Fruit fly (Drosophila melanogaster) whole organism, pupa: ENCODE data around the gene CG10324.

Source experiments
- CG12605 ChIP-seq: fragments of 200-800 bp; sonication (Bioruptor generic); IDR thresholded peaks from 2 replicates; pipeline ENCODE4 v1.3.6; 2022; ENCODE audit warnings: missing biosample characterization, missing genetic modification characterization
- CG13204 ChIP-seq: fragments of 200-800 bp; sonication (Bioruptor generic); optimal IDR thresholded peaks from 2 replicates; lab custom pipeline; 2018; ENCODE audit warnings: missing biosample characterization, mild to moderate bottlenecking, missing genetic modification characterization, moderate library complexity
- CG14655 ChIP-seq: fragments of 200-800 bp; sonication (Bioruptor generic); optimal IDR thresholded peaks from 3 replicates; lab custom pipeline; 2017; ENCODE audit warnings: mild to moderate bottlenecking, missing biosample characterization, missing genetic modification reagents, missing genetic modification characterization
- CG32121 ChIP-seq: fragments of 200-800 bp; sonication (Bioruptor generic); IDR thresholded peaks from 2 replicates; pipeline ENCODE4 v1.3.6; 2022; ENCODE audit warnings: missing biosample characterization, missing genetic modification characterization
- CG34367 ChIP-seq: fragments of 200-800 bp; sonication (Bioruptor generic); optimal IDR thresholded peaks from 2 replicates; lab custom pipeline; 2018; ENCODE audit warnings: missing biosample characterization, mild to moderate bottlenecking, missing genetic modification characterization
- CG9948 ChIP-seq: fragments of 200-800 bp; sonication (Bioruptor generic); optimal IDR thresholded peaks from 2 replicates; lab custom pipeline; 2018; ENCODE audit warnings: missing biosample characterization, mild to moderate bottlenecking, missing genetic modification characterization, moderate library complexity
- D1 ChIP-seq: fragments of 200-800 bp; sonication (Bioruptor generic); optimal IDR thresholded peaks from 2 replicates; lab custom pipeline; 2018; ENCODE audit warnings: missing biosample characterization, mild to moderate bottlenecking, missing genetic modification characterization, moderate library complexity
- Ets98B ChIP-seq: fragments of 200-800 bp; sonication (Bioruptor generic); IDR thresholded peaks from 2 replicates; pipeline ENCODE4 v1.3.6; 2022; ENCODE audit warnings: missing biosample characterization, missing genetic modification characterization
- Pif1B ChIP-seq: fragments of 200-800 bp; sonication (Bioruptor generic); optimal IDR thresholded peaks from 3 replicates; lab custom pipeline; 2016; ENCODE audit warnings: missing biosample characterization, missing genetic modification characterization
- Snoo ChIP-seq: fragments of 200-800 bp; sonication (Bioruptor generic); optimal IDR thresholded peaks from 3 replicates; lab custom pipeline; 2017; ENCODE audit warnings: missing biosample characterization, mild to moderate bottlenecking, missing genetic modification characterization, inconsistent platforms
- gl ChIP-seq: fragments of 200-800 bp; sonication (Bioruptor generic); optimal IDR thresholded peaks from 2 replicates; lab custom pipeline; 2018; ENCODE audit warnings: missing biosample characterization, mild to moderate bottlenecking, missing genetic modification characterization

- TF ChIP-seq CG34367 (tag; lab: Kevin White, UChicago) (no peak), CG32121 (no peak), CG14655 (GFP tag; lab: Kevin White, UChicago) (no peak), Ets98B (GFP tag; lab: Robert Waterston, UW) (no peak), Snoo (no peak), CG9948 (no peak), gl (tag; lab: Kevin White, UChicago) (no peak), Pif1B (no peak), CG12605 (GFP tag; lab: Robert Waterston, UW) (no peak), D1 (tag; lab: Kevin White, UChicago) (no peak), CG13204 (GFP tag; lab: Kevin White, UChicago) (no peak)
Observed at dm6 chr3R:16611240-16611639, 35.6 kb downstream of the CG10324 start.
